Fruit fly (Drosophila melanogaster): Measurements from ENCODE around the gene Sarm.
A peak's percentile ranks its signal among the peaks of the same experiment; 100 is the strongest.

The Sarm gene

DNA sequence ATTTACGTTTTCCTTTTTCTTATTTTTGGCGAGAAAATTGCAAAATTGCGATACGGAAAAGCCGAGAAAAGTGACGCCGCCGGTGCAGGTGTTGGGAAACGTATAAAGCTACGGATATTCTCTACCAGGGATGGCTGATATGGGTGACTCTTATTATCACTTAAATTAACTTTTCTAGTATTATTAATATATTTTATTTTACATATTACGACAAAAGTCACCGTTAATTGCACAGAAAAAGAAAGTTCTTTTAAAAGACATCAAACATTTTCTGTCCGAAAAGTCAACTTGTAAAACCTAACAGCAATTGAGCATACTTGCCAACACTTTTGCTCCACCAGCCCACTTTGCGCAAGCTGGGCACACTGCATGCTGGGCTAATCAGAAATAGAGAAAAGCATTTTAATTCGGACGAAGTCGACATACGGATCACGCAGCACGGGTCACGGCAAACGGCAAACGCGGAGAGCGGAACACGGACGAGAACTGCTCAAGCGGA is 64.1 kb downstream of the Sarm start, which contains the start of the genes Cds and Uba2 (continued):
- peak; percentile 78 for TF ChIP-seq CG3065 (GFP tag; optimal IDR thresholded peaks at IDR 0.05)
- TF ChIP-seq CG30403 (GFP tag; optimal IDR thresholded peaks at IDR 0.05) = peak; percentile 96
- no peak for TF ChIP-seq CG15479 (GFP tag; optimal IDR thresholded peaks at IDR 0.05)
- TF ChIP-seq HLHmδ (GFP tag; optimal IDR thresholded peaks at IDR 0.05) = no peak
- TF ChIP-seq sob (GFP tag; IDR thresholded peaks at IDR 0.05) = peak; percentile 96
- TF ChIP-seq ro (GFP tag; IDR thresholded peaks at IDR 0.05) = peak; percentile 65
- peak; percentile 95 for TF ChIP-seq Fer2 (tag; optimal IDR thresholded peaks at IDR 0.05)
- peak; percentile 84 for TF ChIP-seq ems (GFP tag; optimal IDR thresholded peaks at IDR 0.05)
- no peak for TF ChIP-seq CG12769 (tag; optimal IDR thresholded peaks at IDR 0.05)
- peak; percentile 84 for TF ChIP-seq jigr1 (GFP tag; IDR thresholded peaks at IDR 0.05)
- TF ChIP-seq HHEX (GFP tag; optimal IDR thresholded peaks at IDR 0.05) = peak; percentile 93
- peak; percentile 82 for TF ChIP-seq CG14667 (GFP tag; IDR thresholded peaks at IDR 0.05)
- no peak for TF ChIP-seq hbn (GFP tag; IDR thresholded peaks at IDR 0.05; ENCODE audit: partially characterized antibody)
- peak; percentile 87 for TF ChIP-seq CG11085 (GFP tag; IDR thresholded peaks at IDR 0.05)
- TF ChIP-seq al (GFP tag; IDR thresholded peaks at IDR 0.05) = peak; percentile 94
- TF ChIP-seq wor (GFP tag; IDR thresholded peaks at IDR 0.05) = peak; percentile 73
- no peak for TF ChIP-seq CG5180 (GFP tag; optimal IDR thresholded peaks at IDR 0.05)
- peak; percentile 62 for TF ChIP-seq run (tag; optimal IDR thresholded peaks at IDR 0.05)
- peak; percentile 87 for TF ChIP-seq Six4 (GFP tag; optimal IDR thresholded peaks at IDR 0.05)
- peak; percentile 93 for TF ChIP-seq unpg (GFP tag; optimal IDR thresholded peaks at IDR 0.05)
- TF ChIP-seq GATAe (GFP tag; conservative IDR thresholded peaks at IDR 0.05) = peak; percentile 89; the same call in 1 of the 2 replicates
- peak; percentile 61 for TF ChIP-seq Bdp1 (GFP tag; optimal IDR thresholded peaks at IDR 0.05)
- peak; percentile 86 for TF ChIP-seq Taf1 (GFP tag; IDR thresholded peaks at IDR 0.05)
- TF ChIP-seq fu2 (GFP tag; optimal IDR thresholded peaks at IDR 0.05) = peak; percentile 71
- peak; percentile 88 for TF ChIP-seq HLH54F (GFP tag; optimal IDR thresholded peaks at IDR 0.05)
- TF ChIP-seq CG6791 (GFP tag; IDR thresholded peaks at IDR 0.05; ENCODE audit: partially characterized antibody) = no peak
- TF ChIP-seq Blimp-1 (GFP tag; optimal IDR thresholded peaks at IDR 0.05) = peak; percentile 87
- no peak for TF ChIP-seq zf30C (GFP tag; optimal IDR thresholded peaks at IDR 0.05)
- peak; percentile 53 for TF ChIP-seq BEAF-32 (GFP tag; optimal IDR thresholded peaks at IDR 0.05)
- TF ChIP-seq CG8478 (optimal IDR thresholded peaks at IDR 0.05) = no peak
- TF ChIP-seq pzg (GFP tag; optimal IDR thresholded peaks at IDR 0.05) = peak; percentile 82
- peak; percentile 94 for TF ChIP-seq Sox102F (GFP tag; optimal IDR thresholded peaks at IDR 0.05)
- TF ChIP-seq CG4820 (GFP tag; optimal IDR thresholded peaks at IDR 0.05) = peak; percentile 88
- TF ChIP-seq inv (GFP tag; IDR thresholded peaks at IDR 0.05; ENCODE audit: partially characterized antibody) = no peak
- peak; percentile 82 for TF ChIP-seq wek (GFP tag; optimal IDR thresholded peaks at IDR 0.05)
- TF ChIP-seq aop (GFP tag; IDR thresholded peaks at IDR 0.05) = no peak
- TF ChIP-seq tll (GFP tag; optimal IDR thresholded peaks at IDR 0.05) = peak in 1 of 2 experiments; percentile 92
- TF ChIP-seq jing (GFP tag; optimal IDR thresholded peaks at IDR 0.05) = no peak
- peak; percentile 81 for TF ChIP-seq CG3407 (GFP tag; optimal IDR thresholded peaks at IDR 0.05)
- peak; percentile 82 for TF ChIP-seq ewg (GFP tag; optimal IDR thresholded peaks at IDR 0.05)
- TF ChIP-seq CG1233 (GFP tag; optimal IDR thresholded peaks at IDR 0.05) = peak; percentile 86
- no peak for TF ChIP-seq Neu2 (GFP tag; optimal IDR thresholded peaks at IDR 0.05; ENCODE audit: borderline replicate concordance)
- peak; percentile 73 for TF ChIP-seq E2f2 (GFP tag; IDR thresholded peaks at IDR 0.05)
- no peak for TF ChIP-seq tna (GFP tag; IDR thresholded peaks at IDR 0.05; ENCODE audit: partially characterized antibody)
- peak; percentile 96 for TF ChIP-seq HmgZ (tag; optimal IDR thresholded peaks at IDR 0.05)
- TF ChIP-seq odd (GFP tag; optimal IDR thresholded peaks at IDR 0.05) = peak; percentile 86
- peak; percentile 84 for TF ChIP-seq dmrt11E (tag; optimal IDR thresholded peaks at IDR 0.05)
- no peak for TF ChIP-seq CG12071 (GFP tag; optimal IDR thresholded peaks at IDR 0.05)
- TF ChIP-seq Hmx (GFP tag; optimal IDR thresholded peaks at IDR 0.05) = peak; percentile 0
- peak; percentile 87 for TF ChIP-seq dmrt99B (tag; optimal IDR thresholded peaks at IDR 0.05)

All from whole organism, embryonic.